Fruit fly (Drosophila melanogaster): ENCODE measurements around the gene Dlic.

- TF ChIP-seq usp (GFP tag; optimal IDR thresholded peaks at IDR 0.05) (no peak), psq (optimal IDR thresholded peaks at IDR 0.05) (no peak), CG8478 (optimal IDR thresholded peaks at IDR 0.05) (no peak), pan (optimal IDR thresholded peaks at IDR 0.05) (no peak)
Measured at dm6 chrX:11155808-11156589, 1.8 kb downstream of the Dlic start.
